Worm (Caenorhabditis elegans) whole organism, L2 larva: ENCODE results near the gene T22F7.3.

Experiments used
- C34F6.9 ChIP-seq: fragments of 150-350 bp; optimal IDR thresholded peaks from 2 replicates; lab custom pipeline; 2014; ENCODE audit warnings: missing biosample characterization, missing genetic modification characterization
- ZK546.5 ChIP-seq: sonication (generic microtip); optimal IDR thresholded peaks from 2 replicates; lab custom pipeline; 2017; ENCODE audit warnings: missing biosample characterization, missing genetic modification characterization
- alr-1 ChIP-seq: fragments of 150-350 bp; optimal IDR thresholded peaks from 2 replicates; lab custom pipeline; 2014; ENCODE audit warnings: missing biosample characterization, missing genetic modification characterization
- aly-2 ChIP-seq: fragments of 150-350 bp; optimal IDR thresholded peaks from 2 replicates; lab custom pipeline; 2014; ENCODE audit warnings: missing biosample characterization, missing genetic modification characterization
- blmp-1 ChIP-seq: sonication (generic microtip); optimal IDR thresholded peaks from 2 replicates; lab custom pipeline; 2017; ENCODE audit warnings: missing genetic modification characterization, mild to moderate bottlenecking, missing compliant biosample characterization, antibody characterized with exemption, moderate library complexity; ENCODE audit not compliant: insufficient read depth
- ceh-16 ChIP-seq: fragments of 150-350 bp; optimal IDR thresholded peaks from 2 replicates; lab custom pipeline; 2014; ENCODE audit warnings: missing biosample characterization, missing genetic modification characterization
- crh-2 ChIP-seq: sonication (generic microtip); optimal IDR thresholded peaks from 2 replicates; lab custom pipeline; 2017; ENCODE audit warnings: missing biosample characterization, missing genetic modification characterization
- dmd-4 ChIP-seq: sonication (generic microtip); optimal IDR thresholded peaks from 2 replicates; lab custom pipeline; 2017; ENCODE audit warnings: missing biosample characterization, missing genetic modification characterization
- egl-27 ChIP-seq: sonication (generic microtip); optimal IDR thresholded peaks from 3 replicates; lab custom pipeline; 2017; ENCODE audit warnings: missing biosample characterization, missing genetic modification reagents, missing genetic modification characterization
- elt-1 ChIP-seq: fragments of 150-350 bp; optimal IDR thresholded peaks from 2 replicates; lab custom pipeline; 2014; ENCODE audit warnings: missing biosample characterization, missing genetic modification characterization
- fos-1 ChIP-seq: fragments of 150-350 bp; optimal IDR thresholded peaks from 2 replicates; lab custom pipeline; 2014; ENCODE audit warnings: missing biosample characterization, missing genetic modification characterization
- gmeb-1 ChIP-seq: fragments of 150-350 bp; optimal IDR thresholded peaks from 2 replicates; lab custom pipeline; 2014; ENCODE audit warnings: missing biosample characterization, missing genetic modification characterization
- lin-11 ChIP-seq: fragments of 150-350 bp; sonication (generic microtip); optimal IDR thresholded peaks from 2 replicates; lab custom pipeline; 2014; ENCODE audit warnings: missing biosample characterization, missing genetic modification characterization, inconsistent platforms, mixed read lengths
- lin-13 ChIP-seq: fragments of 150-350 bp; optimal IDR thresholded peaks from 2 replicates; lab custom pipeline; 2014; ENCODE audit warnings: missing biosample characterization, missing genetic modification reagents, missing genetic modification characterization
- lin-39 ChIP-seq: fragments of 150-350 bp; optimal IDR thresholded peaks from 2 replicates; lab custom pipeline; 2014; ENCODE audit warnings: missing biosample characterization, missing genetic modification reagents, missing genetic modification characterization
- lsy-2 ChIP-seq, 2 experiments: fragments of 150-350 bp in 1 of 2; sonication (generic microtip) in 1 of 2; optimal IDR thresholded peaks; 2 replicates each; lab custom pipeline; 2014 to 2017; ENCODE audit warnings: missing biosample characterization in 2 of 2, missing genetic modification characterization in 2 of 2
- mab-5 ChIP-seq: fragments of 150-350 bp; optimal IDR thresholded peaks from 2 replicates; lab custom pipeline; 2014; ENCODE audit warnings: missing biosample characterization, missing genetic modification characterization
- mbf-1 ChIP-seq: sonication (generic microtip); optimal IDR thresholded peaks from 2 replicates; lab custom pipeline; 2017; ENCODE audit warnings: missing biosample characterization, missing genetic modification characterization
- mdl-1 ChIP-seq, 2 experiments: fragments of 150-350 bp in 1 of 2; sonication (generic microtip) in 1 of 2; optimal IDR thresholded peaks; 2 replicates each; lab custom pipeline; 2017; ENCODE audit warnings: missing biosample characterization in 2 of 2, missing genetic modification characterization in 2 of 2
- nhr-10 ChIP-seq: sonication (generic microtip); optimal IDR thresholded peaks from 2 replicates; lab custom pipeline; 2017; ENCODE audit warnings: missing biosample characterization, missing genetic modification characterization
- nhr-11 ChIP-seq: fragments of 150-350 bp; optimal IDR thresholded peaks from 2 replicates; lab custom pipeline; 2014; ENCODE audit warnings: missing biosample characterization, missing genetic modification characterization
- nhr-129 ChIP-seq: fragments of 150-350 bp; optimal IDR thresholded peaks from 2 replicates; lab custom pipeline; 2014; ENCODE audit warnings: missing biosample characterization, missing genetic modification characterization
- nhr-21 ChIP-seq: fragments of 150-350 bp; optimal IDR thresholded peaks from 2 replicates; lab custom pipeline; 2014; ENCODE audit warnings: missing biosample characterization, missing genetic modification characterization
- nhr-23 ChIP-seq: fragments of 150-350 bp; optimal IDR thresholded peaks from 2 replicates; lab custom pipeline; 2014; ENCODE audit warnings: missing biosample characterization, missing genetic modification reagents, missing genetic modification characterization
- nhr-25 ChIP-seq: fragments of 150-350 bp; sonication (generic microtip); optimal IDR thresholded peaks from 3 replicates; lab custom pipeline; 2014; ENCODE audit warnings: missing biosample characterization, missing genetic modification characterization
- nhr-6 ChIP-seq: fragments of 150-350 bp; optimal IDR thresholded peaks from 2 replicates; lab custom pipeline; 2014; ENCODE audit warnings: missing biosample characterization, missing genetic modification characterization
- sem-4 ChIP-seq: fragments of 150-350 bp; optimal IDR thresholded peaks from 2 replicates; lab custom pipeline; 2014; ENCODE audit warnings: missing biosample characterization, missing genetic modification reagents, missing genetic modification characterization
- skn-1 ChIP-seq: sonication (generic microtip); optimal IDR thresholded peaks from 2 replicates; lab custom pipeline; 2017; ENCODE audit warnings: missing biosample characterization, missing genetic modification characterization
- sma-9 ChIP-seq, 2 experiments: fragments of 150-350 bp in 1 of 2; sonication (generic microtip) in 1 of 2; optimal IDR thresholded peaks; 2 replicates each; lab custom pipeline; 2014 to 2016; ENCODE audit warnings: missing genetic modification characterization in 2 of 2, mild to moderate bottlenecking in 1 of 2, missing biosample characterization in 1 of 2, missing compliant biosample characterization in 1 of 2, missing genetic modification reagents in 1 of 2, moderate library complexity in 1 of 2
- snpc-4 ChIP-seq: fragments of 150-350 bp; optimal IDR thresholded peaks from 2 replicates; lab custom pipeline; 2014; ENCODE audit warnings: missing biosample characterization, missing genetic modification characterization
- unc-39 ChIP-seq: fragments of 150-350 bp; optimal IDR thresholded peaks from 2 replicates; lab custom pipeline; 2014; ENCODE audit warnings: missing biosample characterization, missing genetic modification characterization
- unc-55 ChIP-seq: fragments of 150-350 bp; sonication (generic microtip); optimal IDR thresholded peaks from 3 replicates; lab custom pipeline; 2014; ENCODE audit warnings: missing biosample characterization, missing genetic modification reagents, missing genetic modification characterization
- unc-62 ChIP-seq: fragments of 150-350 bp; optimal IDR thresholded peaks from 2 replicates; lab custom pipeline; 2014; ENCODE audit warnings: missing biosample characterization, missing genetic modification reagents, missing genetic modification characterization
- zag-1 ChIP-seq: fragments of 150-350 bp; optimal IDR thresholded peaks from 2 replicates; lab custom pipeline; 2014; ENCODE audit warnings: missing biosample characterization, missing genetic modification characterization
- ztf-4 ChIP-seq: fragments of 150-350 bp; optimal IDR thresholded peaks from 2 replicates; lab custom pipeline; 2014; ENCODE audit warnings: missing biosample characterization, missing genetic modification characterization

The T22F7.3 gene

ce11 chrIII:491090-491597, 32.7 kb downstream of the T22F7.3 start, which contains the start of gene unc-45:
unc-45 (plus strand) TSS chrIII:491547.
- TF ChIP-seq nhr-25 (tag; lab: Kevin White, UChicago) (peak; percentile 5), zag-1 (no peak), gmeb-1 (tag; lab: Kevin White, UChicago) (peak; percentile 93), nhr-23 (tag; lab: Kevin White, UChicago) (no peak), C34F6.9 (peak; percentile 50), ztf-4 (tag; lab: Kevin White, UChicago) (no peak), nhr-129 (peak; percentile 39), lin-39 (tag; lab: Kevin White, UChicago) (no peak), unc-55 (GFP tag; lab: Kevin White, UChicago) (peak; percentile 84), blmp-1 (no peak), nhr-11 (tag; lab: Kevin White, UChicago) (no peak), lsy-2 (tag; optimal IDR thresholded peaks at IDR 0.05; lab: Kevin White, UChicago) (peak; percentile 7 to 67), dmd-4 (tag; lab: Kevin White, UChicago) (no peak), lin-13 (GFP tag; lab: Kevin White, UChicago) (peak; percentile 31), nhr-10 (tag; lab: Kevin White, UChicago) (no peak), crh-2 (tag; lab: Kevin White, UChicago) (peak; percentile 55), alr-1 (no peak), unc-62 (GFP tag; lab: Kevin White, UChicago) (no peak), mbf-1 (no peak)

- no peak for TF ChIP-seq mdl-1 (tag; optimal IDR thresholded peaks at IDR 0.05; lab: Kevin White, UChicago)
- no peak for TF ChIP-seq mab-5 (tag; lab: Kevin White, UChicago)
- TF ChIP-seq unc-55 (GFP tag; lab: Kevin White, UChicago), result no peak
- no peak for TF ChIP-seq ceh-16 (tag; lab: Kevin White, UChicago)
- TF ChIP-seq nhr-25 (tag; lab: Kevin White, UChicago), result no peak
- no peak for TF ChIP-seq lin-11 (tag; lab: Kevin White, UChicago)
- TF ChIP-seq elt-1, result no peak
- no peak for TF ChIP-seq unc-62 (GFP tag; lab: Kevin White, UChicago)
- no peak for TF ChIP-seq aly-2 (tag; lab: Kevin White, UChicago)
- TF ChIP-seq nhr-6 (tag; lab: Kevin White, UChicago), result no peak
- TF ChIP-seq lsy-2 (tag; optimal IDR thresholded peaks at IDR 0.05; lab: Kevin White, UChicago), result no peak
- TF ChIP-seq ZK546.5 (tag; lab: Kevin White, UChicago), result no peak
- no peak for TF ChIP-seq unc-39 (tag; lab: Kevin White, UChicago)
- no peak for TF ChIP-seq sma-9 (GFP tag; optimal IDR thresholded peaks at IDR 0.05; lab: Kevin White, UChicago)
- no peak for TF ChIP-seq sma-9 (tag; optimal IDR thresholded peaks at IDR 0.05; lab: Kevin White, UChicago)
- TF ChIP-seq snpc-4, result no peak
- TF ChIP-seq nhr-21 (tag; lab: Kevin White, UChicago), result no peak
- TF ChIP-seq C34F6.9, result no peak
- no peak for TF ChIP-seq fos-1 (tag; lab: Kevin White, UChicago)
- no peak for TF ChIP-seq ztf-4 (tag; lab: Kevin White, UChicago)
These were observed 35.4 kb downstream of the T22F7.3 start, which contains the start of gene F30H5.5 for ce11 chrIII:488464-488863. F30H5.5 (plus strand) TSS chrIII:488764.

DNA sequence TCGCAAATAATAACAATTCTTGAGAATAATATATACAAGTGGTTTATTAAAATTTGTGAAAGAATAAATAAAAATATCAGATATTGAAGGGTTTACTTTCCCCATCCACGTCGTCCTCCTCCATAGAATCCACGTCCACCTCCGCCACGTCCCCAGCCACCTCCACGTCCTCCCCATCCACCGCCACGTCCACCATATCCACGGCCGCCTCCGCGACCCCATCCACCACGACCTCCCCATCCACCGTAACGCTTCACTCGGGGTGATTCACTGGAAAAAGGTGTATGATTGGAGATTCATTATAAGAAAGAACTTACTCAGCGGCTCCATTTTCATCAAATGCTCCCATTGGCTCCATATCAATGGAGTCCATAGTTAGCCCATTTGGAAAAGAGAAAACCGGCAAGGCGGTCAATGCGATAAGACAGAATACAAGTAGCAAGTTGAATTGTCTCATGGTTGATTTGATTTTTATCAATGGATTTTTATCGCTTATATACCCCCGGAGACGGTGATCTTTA, 37.7 kb downstream of the T22F7.3 start, which contains the start of gene nlp-32:
TSS of gene nlp-32 (minus strand) at position 471 of the 521 bp plus-strand sequence.
- no peak for TF ChIP-seq sem-4 (tag; lab: Kevin White, UChicago)
- no peak for TF ChIP-seq unc-62 (GFP tag; lab: Kevin White, UChicago)
- TF ChIP-seq sma-9 (GFP tag; optimal IDR thresholded peaks at IDR 0.05; lab: Kevin White, UChicago), result no peak
- TF ChIP-seq sma-9 (tag; optimal IDR thresholded peaks at IDR 0.05; lab: Kevin White, UChicago), result no peak
- TF ChIP-seq skn-1 (tag; lab: Kevin White, UChicago), result no peak
- TF ChIP-seq lin-11 (tag; lab: Kevin White, UChicago), result no peak
- no peak for TF ChIP-seq nhr-6 (tag; lab: Kevin White, UChicago)
- TF ChIP-seq nhr-23 (tag; lab: Kevin White, UChicago), result no peak
- TF ChIP-seq mdl-1 (tag; optimal IDR thresholded peaks at IDR 0.05; lab: Kevin White, UChicago), result no peak
- no peak for TF ChIP-seq alr-1
- no peak for TF ChIP-seq elt-1
- TF ChIP-seq, all 48 proteins: peak for 0

- TF ChIP-seq egl-27 (tag; lab: Kevin White, UChicago), result no peak
These were observed 40.3 kb downstream of the T22F7.3 start, which contains the start of gene F10C5.3 for ce11 chrIII:483556-483955. F10C5.3 (plus strand) TSS chrIII:483868.
